Worm (Caenorhabditis elegans) whole organism, L2 larva: ENCODE data around the gene C34F11.8.

Experiments
- C34F6.9 ChIP-seq: fragments of 150-350 bp; optimal IDR thresholded peaks from 2 replicates; lab custom pipeline; 2014; ENCODE audit warnings: missing biosample characterization, missing genetic modification characterization
- R02D3.7 ChIP-seq: fragments of 150-350 bp; optimal IDR thresholded peaks from 2 replicates; lab custom pipeline; 2014; ENCODE audit warnings: missing biosample characterization, missing genetic modification characterization
- ZK546.5 ChIP-seq: sonication (generic microtip); optimal IDR thresholded peaks from 2 replicates; lab custom pipeline; 2017; ENCODE audit warnings: missing biosample characterization, missing genetic modification characterization
- alr-1 ChIP-seq: fragments of 150-350 bp; optimal IDR thresholded peaks from 2 replicates; lab custom pipeline; 2014; ENCODE audit warnings: missing biosample characterization, missing genetic modification characterization
- aly-2 ChIP-seq: fragments of 150-350 bp; optimal IDR thresholded peaks from 2 replicates; lab custom pipeline; 2014; ENCODE audit warnings: missing biosample characterization, missing genetic modification characterization
- ama-1 ChIP-seq: fragments of 150-350 bp; optimal IDR thresholded peaks from 2 replicates; lab custom pipeline; 2018; ENCODE audit warnings: inconsistent platforms
- blmp-1 ChIP-seq: sonication (generic microtip); optimal IDR thresholded peaks from 2 replicates; lab custom pipeline; 2017; ENCODE audit warnings: missing genetic modification characterization, mild to moderate bottlenecking, missing compliant biosample characterization, antibody characterized with exemption, moderate library complexity; ENCODE audit not compliant: insufficient read depth
- ceh-16 ChIP-seq: fragments of 150-350 bp; optimal IDR thresholded peaks from 2 replicates; lab custom pipeline; 2014; ENCODE audit warnings: missing biosample characterization, missing genetic modification characterization
- crh-2 ChIP-seq: sonication (generic microtip); optimal IDR thresholded peaks from 2 replicates; lab custom pipeline; 2017; ENCODE audit warnings: missing biosample characterization, missing genetic modification characterization
- egl-27 ChIP-seq: sonication (generic microtip); optimal IDR thresholded peaks from 3 replicates; lab custom pipeline; 2017; ENCODE audit warnings: missing biosample characterization, missing genetic modification reagents, missing genetic modification characterization
- elt-3 ChIP-seq: sonication (generic microtip); optimal IDR thresholded peaks from 2 replicates; lab custom pipeline; 2017; ENCODE audit warnings: missing biosample characterization, missing genetic modification characterization
- fos-1 ChIP-seq: fragments of 150-350 bp; optimal IDR thresholded peaks from 2 replicates; lab custom pipeline; 2014; ENCODE audit warnings: missing biosample characterization, missing genetic modification characterization
- gmeb-1 ChIP-seq: fragments of 150-350 bp; optimal IDR thresholded peaks from 2 replicates; lab custom pipeline; 2014; ENCODE audit warnings: missing biosample characterization, missing genetic modification characterization
- lin-11 ChIP-seq: fragments of 150-350 bp; sonication (generic microtip); optimal IDR thresholded peaks from 2 replicates; lab custom pipeline; 2014; ENCODE audit warnings: missing biosample characterization, missing genetic modification characterization, inconsistent platforms, mixed read lengths
- lin-39 ChIP-seq: fragments of 150-350 bp; optimal IDR thresholded peaks from 2 replicates; lab custom pipeline; 2014; ENCODE audit warnings: missing biosample characterization, missing genetic modification reagents, missing genetic modification characterization
- lsy-2 ChIP-seq, 2 experiments: fragments of 150-350 bp in 1 of 2; sonication (generic microtip) in 1 of 2; optimal IDR thresholded peaks; 2 replicates each; lab custom pipeline; 2014 to 2017; ENCODE audit warnings: missing biosample characterization in 2 of 2, missing genetic modification characterization in 2 of 2
- mab-5 ChIP-seq: fragments of 150-350 bp; optimal IDR thresholded peaks from 2 replicates; lab custom pipeline; 2014; ENCODE audit warnings: missing biosample characterization, missing genetic modification characterization
- mbf-1 ChIP-seq: sonication (generic microtip); optimal IDR thresholded peaks from 2 replicates; lab custom pipeline; 2017; ENCODE audit warnings: missing biosample characterization, missing genetic modification characterization
- mdl-1 ChIP-seq, 2 experiments: fragments of 150-350 bp in 1 of 2; sonication (generic microtip) in 1 of 2; optimal IDR thresholded peaks; 2 replicates each; lab custom pipeline; 2017; ENCODE audit warnings: missing biosample characterization in 2 of 2, missing genetic modification characterization in 2 of 2
- nhr-11 ChIP-seq: fragments of 150-350 bp; optimal IDR thresholded peaks from 2 replicates; lab custom pipeline; 2014; ENCODE audit warnings: missing biosample characterization, missing genetic modification characterization
- nhr-12 ChIP-seq: fragments of 150-350 bp; optimal IDR thresholded peaks from 2 replicates; lab custom pipeline; 2014; ENCODE audit warnings: missing biosample characterization, missing genetic modification characterization
- nhr-129 ChIP-seq: fragments of 150-350 bp; optimal IDR thresholded peaks from 2 replicates; lab custom pipeline; 2014; ENCODE audit warnings: missing biosample characterization, missing genetic modification characterization
- nhr-21 ChIP-seq: fragments of 150-350 bp; optimal IDR thresholded peaks from 2 replicates; lab custom pipeline; 2014; ENCODE audit warnings: missing biosample characterization, missing genetic modification characterization
- nhr-25 ChIP-seq: fragments of 150-350 bp; sonication (generic microtip); optimal IDR thresholded peaks from 3 replicates; lab custom pipeline; 2014; ENCODE audit warnings: missing biosample characterization, missing genetic modification characterization
- peb-1 ChIP-seq: fragments of 150-350 bp; optimal IDR thresholded peaks from 2 replicates; lab custom pipeline; 2014; ENCODE audit warnings: missing biosample characterization, missing genetic modification characterization
- sma-9 ChIP-seq, 2 experiments: fragments of 150-350 bp in 1 of 2; sonication (generic microtip) in 1 of 2; optimal IDR thresholded peaks; 2 replicates each; lab custom pipeline; 2014 to 2016; ENCODE audit warnings: missing genetic modification characterization in 2 of 2, mild to moderate bottlenecking in 1 of 2, missing biosample characterization in 1 of 2, missing compliant biosample characterization in 1 of 2, missing genetic modification reagents in 1 of 2, moderate library complexity in 1 of 2
- snpc-4 ChIP-seq: fragments of 150-350 bp; optimal IDR thresholded peaks from 2 replicates; lab custom pipeline; 2014; ENCODE audit warnings: missing biosample characterization, missing genetic modification characterization
- unc-39 ChIP-seq: fragments of 150-350 bp; optimal IDR thresholded peaks from 2 replicates; lab custom pipeline; 2014; ENCODE audit warnings: missing biosample characterization, missing genetic modification characterization
- unc-55 ChIP-seq: fragments of 150-350 bp; sonication (generic microtip); optimal IDR thresholded peaks from 3 replicates; lab custom pipeline; 2014; ENCODE audit warnings: missing biosample characterization, missing genetic modification reagents, missing genetic modification characterization
- unc-62 ChIP-seq: fragments of 150-350 bp; optimal IDR thresholded peaks from 2 replicates; lab custom pipeline; 2014; ENCODE audit warnings: missing biosample characterization, missing genetic modification reagents, missing genetic modification characterization
- zag-1 ChIP-seq: fragments of 150-350 bp; optimal IDR thresholded peaks from 2 replicates; lab custom pipeline; 2014; ENCODE audit warnings: missing biosample characterization, missing genetic modification characterization
- ztf-1 ChIP-seq: fragments of 200-800 bp; sonication (Bioruptor generic); conservative IDR thresholded peaks from 2 replicates; pipeline ENCODE4 v1.3.6; 2022; ENCODE audit warnings: missing genetic modification characterization, missing compliant biosample characterization
- ztf-11 ChIP-seq: sonication (generic microtip); optimal IDR thresholded peaks from 2 replicates; lab custom pipeline; 2017; ENCODE audit warnings: missing biosample characterization, missing genetic modification characterization
- ztf-4 ChIP-seq: fragments of 150-350 bp; optimal IDR thresholded peaks from 2 replicates; lab custom pipeline; 2014; ENCODE audit warnings: missing biosample characterization, missing genetic modification characterization

C34F11.8 gene

DNA sequence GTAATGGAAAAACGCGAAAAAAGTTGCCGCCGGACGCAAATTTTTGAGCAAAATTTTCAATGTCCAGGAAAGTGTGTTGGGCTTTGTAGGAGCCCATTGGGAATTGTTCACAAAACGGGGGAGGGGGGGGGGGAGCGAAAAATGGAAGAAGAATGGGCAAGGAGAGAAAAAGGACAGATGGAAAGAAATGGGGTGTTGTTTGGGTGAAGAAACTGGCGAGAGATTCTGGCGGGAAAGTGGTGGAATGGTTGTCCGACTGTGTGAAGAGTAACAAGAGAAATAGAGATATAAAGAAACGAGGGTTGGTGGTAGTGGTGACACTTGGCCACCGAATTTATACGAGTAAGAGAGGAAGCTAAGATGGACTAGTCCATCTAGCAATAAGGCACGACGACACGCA is 15.5 kb upstream of the C34F11.8 start:
- no peak for TF ChIP-seq sma-9 (GFP tag; optimal IDR thresholded peaks at IDR 0.05; lab: Kevin White, UChicago)
- no peak for TF ChIP-seq sma-9 (tag; optimal IDR thresholded peaks at IDR 0.05; lab: Kevin White, UChicago)
- peak; percentile 20 for TF ChIP-seq C34F6.9 (tag; lab: Kevin White, UChicago)
- TF ChIP-seq unc-55: peak; percentile 39
- no peak for TF ChIP-seq unc-39 (tag; lab: Kevin White, UChicago)
- peak in 1 of 2 experiments; percentile 17 for TF ChIP-seq lsy-2 (tag; optimal IDR thresholded peaks at IDR 0.05; lab: Kevin White, UChicago)
- peak; percentile 6 for TF ChIP-seq nhr-129 (tag; lab: Kevin White, UChicago)
- TF ChIP-seq mab-5 (tag; lab: Kevin White, UChicago): peak; percentile 24
- no peak for TF ChIP-seq zag-1 (tag; lab: Kevin White, UChicago)

DNA sequence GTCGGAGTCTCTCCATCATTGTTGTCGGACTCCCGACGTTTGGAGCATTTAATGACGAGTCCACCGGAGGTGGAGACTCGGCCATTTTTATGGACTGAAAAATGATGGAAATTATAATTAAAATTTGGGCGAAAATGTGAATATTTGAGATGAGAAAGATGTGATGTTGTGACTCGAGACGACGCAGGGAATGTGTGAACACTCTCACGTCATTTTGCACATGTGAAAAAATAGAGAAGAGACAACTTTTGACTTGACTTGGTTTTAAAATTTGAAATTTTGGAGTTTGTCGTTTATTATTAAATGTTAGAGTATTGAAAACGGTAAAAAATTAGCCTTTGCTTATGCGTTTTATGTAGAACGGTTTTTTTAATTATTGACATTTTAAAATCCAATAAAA is 14.5 kb upstream of the C34F11.8 start, which contains the start of gene dsh-1:
Gene dsh-1, minus strand, starts transcription at position 101 of the 400 bp plus-strand sequence.
- TF ChIP-seq nhr-11: no peak
- no peak for TF ChIP-seq ama-1 (lab: Kevin White, UChicago)
- TF ChIP-seq mdl-1 (tag; optimal IDR thresholded peaks at IDR 0.05; lab: Kevin White, UChicago): no peak
- TF ChIP-seq crh-2 (tag; lab: Kevin White, UChicago): no peak
- no peak for TF ChIP-seq peb-1 (tag; lab: Kevin White, UChicago)
- TF ChIP-seq mbf-1 (tag; lab: Kevin White, UChicago): no peak
- no peak for TF ChIP-seq zag-1 (tag; lab: Kevin White, UChicago)
- TF ChIP-seq elt-3 (tag; lab: Kevin White, UChicago): no peak
- no peak for TF ChIP-seq ZK546.5 (tag; lab: Kevin White, UChicago)
- TF ChIP-seq fos-1 (tag; lab: Kevin White, UChicago): no peak
- TF ChIP-seq nhr-12: no peak

- TF ChIP-seq lsy-2 (tag; optimal IDR thresholded peaks at IDR 0.05; lab: Kevin White, UChicago): no peak
- TF ChIP-seq mab-5 (tag; lab: Kevin White, UChicago): peak; percentile 0
- peak; percentile 14 for TF ChIP-seq nhr-129 (tag; lab: Kevin White, UChicago)
Measured at ce11 chrII:5222830-5223229, 12.1 kb upstream of the C34F11.8 start.

DNA sequence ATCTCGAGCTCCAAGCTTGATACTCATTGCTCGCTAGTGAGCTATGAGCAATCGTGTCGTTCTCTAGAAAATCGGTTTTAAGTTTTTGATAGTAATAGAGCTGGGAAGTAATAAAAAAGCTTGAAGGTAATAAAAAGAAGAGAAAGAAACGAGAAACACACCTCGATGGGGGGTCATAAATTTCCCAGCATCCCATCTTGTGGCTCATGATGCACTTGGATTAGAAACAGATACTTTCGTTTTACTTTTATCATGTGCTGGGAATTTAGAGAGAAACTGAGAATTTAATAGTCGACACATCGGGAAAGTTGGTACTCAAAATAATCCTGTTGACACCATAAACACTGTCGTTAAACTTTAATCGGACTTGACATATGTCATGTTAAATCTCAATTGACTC is 9.9 kb upstream of the C34F11.8 start:
- TF ChIP-seq mab-5 (tag; lab: Kevin White, UChicago) (peak; percentile 47), lin-39 (tag; lab: Kevin White, UChicago) (no peak), nhr-25 (tag; lab: Kevin White, UChicago) (no peak), unc-55 (no peak), egl-27 (tag; lab: Kevin White, UChicago) (no peak), nhr-12 (no peak), ztf-11 (tag; lab: Kevin White, UChicago) (no peak), sma-9 (GFP tag; optimal IDR thresholded peaks at IDR 0.05; lab: Kevin White, UChicago) (peak; percentile 38), sma-9 (tag; optimal IDR thresholded peaks at IDR 0.05; lab: Kevin White, UChicago) (no peak), fos-1 (tag; lab: Kevin White, UChicago) (no peak)

DNA sequence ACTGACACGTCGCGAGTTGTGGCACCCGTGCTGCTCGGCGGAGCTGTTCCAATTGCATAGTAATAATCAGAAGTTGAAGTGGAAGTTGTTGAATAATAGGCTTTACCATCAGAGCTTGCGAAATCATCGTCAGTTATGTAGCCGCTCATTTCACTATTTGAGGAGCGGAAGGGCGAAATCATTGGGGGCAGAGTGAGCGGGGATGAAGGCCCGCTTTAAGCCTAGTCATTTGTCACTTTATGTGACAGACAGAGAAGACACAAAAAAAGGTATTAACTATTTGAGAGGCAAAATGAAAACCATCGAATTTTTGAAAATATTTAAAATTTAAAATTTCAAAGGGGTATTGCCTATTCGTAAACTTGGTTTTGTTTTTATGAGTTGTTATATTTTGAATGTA is 7.6 kb upstream of the C34F11.8 start:
- no peak for TF ChIP-seq ZK546.5 (tag; lab: Kevin White, UChicago)
- TF ChIP-seq alr-1 (tag; lab: Kevin White, UChicago): no peak
- no peak for TF ChIP-seq unc-39 (tag; lab: Kevin White, UChicago)
- TF ChIP-seq nhr-12: no peak
- TF ChIP-seq mab-5 (tag; lab: Kevin White, UChicago): peak; percentile 20
- TF ChIP-seq gmeb-1 (tag; lab: Kevin White, UChicago): no peak
- TF ChIP-seq unc-55: peak; percentile 30
- TF ChIP-seq ztf-11 (tag; lab: Kevin White, UChicago): no peak
- no peak for TF ChIP-seq ceh-16 (tag; lab: Kevin White, UChicago)
- no peak for TF ChIP-seq nhr-11
- no peak for TF ChIP-seq snpc-4 (tag; lab: Kevin White, UChicago)
- TF ChIP-seq fos-1 (tag; lab: Kevin White, UChicago): no peak
- no peak for TF ChIP-seq zag-1 (tag; lab: Kevin White, UChicago)
- no peak for TF ChIP-seq ztf-1
- TF ChIP-seq mdl-1 (tag; optimal IDR thresholded peaks at IDR 0.05; lab: Kevin White, UChicago): no peak
- TF ChIP-seq unc-62 (GFP tag; lab: Kevin White, UChicago): no peak

ce11 chrII:5212675-5213074 is 1.9 kb upstream of the C34F11.8 start, which contains the start of gene C34F11.1:
C34F11.1 (plus strand) TSS chrII:5212975.
- TF ChIP-seq unc-55 (no peak), mbf-1 (tag; lab: Kevin White, UChicago) (no peak), lsy-2 (tag; optimal IDR thresholded peaks at IDR 0.05; lab: Kevin White, UChicago) (no peak), nhr-21 (tag; lab: Kevin White, UChicago) (no peak), nhr-12 (no peak), ama-1 (lab: Kevin White, UChicago) (no peak), R02D3.7 (tag; lab: Kevin White, UChicago) (no peak), egl-27 (tag; lab: Kevin White, UChicago) (no peak), crh-2 (tag; lab: Kevin White, UChicago) (no peak), ztf-4 (tag; lab: Kevin White, UChicago) (no peak), fos-1 (tag; lab: Kevin White, UChicago) (no peak), nhr-11 (no peak), lin-11 (tag; lab: Kevin White, UChicago) (no peak), nhr-25 (tag; lab: Kevin White, UChicago) (no peak), elt-3 (tag; lab: Kevin White, UChicago) (no peak), unc-39 (tag; lab: Kevin White, UChicago) (no peak), blmp-1 (no peak), aly-2 (tag; lab: Kevin White, UChicago) (no peak), ZK546.5 (tag; lab: Kevin White, UChicago) (no peak), zag-1 (tag; lab: Kevin White, UChicago) (no peak)
